Worm (Caenorhabditis elegans): ENCODE results near the gene col-20.
"Not testable (repeated sequence)": the region's sequence is repeated elsewhere in the genome, so short reads cannot be mapped to it uniquely, and the experiment has no call there.

DNA sequence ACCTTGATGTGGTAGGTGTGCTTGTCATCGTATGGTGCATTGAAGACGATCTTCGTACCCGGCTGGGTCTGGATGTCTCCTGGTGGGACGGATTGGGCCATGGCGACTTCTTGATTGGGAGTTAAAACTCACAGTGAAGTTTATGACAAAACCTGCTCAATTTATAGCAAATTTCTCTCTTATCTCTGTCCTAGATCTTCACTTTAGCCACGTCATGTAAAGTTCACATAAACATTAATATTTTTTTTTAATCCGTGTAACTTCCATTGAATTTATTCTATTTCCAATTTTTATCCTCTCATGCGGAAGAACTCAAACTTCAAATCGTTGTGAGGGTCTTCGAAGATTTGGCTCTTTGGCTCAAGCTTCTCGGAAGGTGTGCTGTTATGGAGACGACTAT lies 45.9 kb upstream of the col-20 start, which contains the start of gene msp-31:
- not testable (repeated sequence) for TF ChIP-seq pag-3 (tag; optimal IDR thresholded peaks at IDR 0.05; ENCODE audit: borderline replicate concordance); ama-1 (optimal IDR thresholded peaks at IDR 0.05); ref-2 (tag; optimal IDR thresholded peaks at IDR 0.05); pha-4 (tag; optimal IDR thresholded peaks at IDR 0.05); dve-1 (tag; optimal IDR thresholded peaks at IDR 0.05); lin-11 (tag; optimal IDR thresholded peaks at IDR 0.05); gmeb-2 (tag; optimal IDR thresholded peaks at IDR 0.05); ets-4 (tag; optimal IDR thresholded peaks at IDR 0.05); hlh-30 (tag; optimal IDR thresholded peaks at IDR 0.05; ENCODE audit: insufficient read depth); ceh-34 (tag; optimal IDR thresholded peaks at IDR 0.05); pqm-1 (tag; optimal IDR thresholded peaks at IDR 0.05)

Measured in whole organism, late embryonic.